Worm (Caenorhabditis elegans) whole organism, L2 larva: ENCODE data around the gene B0416.3.

Experiments
- C34F6.9 ChIP-seq: fragments of 150-350 bp; optimal IDR thresholded peaks from 2 replicates; lab custom pipeline; 2014; ENCODE audit warnings: missing biosample characterization, missing genetic modification characterization
- R02D3.7 ChIP-seq: fragments of 150-350 bp; optimal IDR thresholded peaks from 2 replicates; lab custom pipeline; 2014; ENCODE audit warnings: missing biosample characterization, missing genetic modification characterization
- ZK546.5 ChIP-seq: sonication (generic microtip); optimal IDR thresholded peaks from 2 replicates; lab custom pipeline; 2017; ENCODE audit warnings: missing biosample characterization, missing genetic modification characterization
- alr-1 ChIP-seq: fragments of 150-350 bp; optimal IDR thresholded peaks from 2 replicates; lab custom pipeline; 2014; ENCODE audit warnings: missing biosample characterization, missing genetic modification characterization
- aly-2 ChIP-seq: fragments of 150-350 bp; optimal IDR thresholded peaks from 2 replicates; lab custom pipeline; 2014; ENCODE audit warnings: missing biosample characterization, missing genetic modification characterization
- ama-1 ChIP-seq: fragments of 150-350 bp; optimal IDR thresholded peaks from 2 replicates; lab custom pipeline; 2018; ENCODE audit warnings: inconsistent platforms
- blmp-1 ChIP-seq: sonication (generic microtip); optimal IDR thresholded peaks from 2 replicates; lab custom pipeline; 2017; ENCODE audit warnings: missing genetic modification characterization, mild to moderate bottlenecking, missing compliant biosample characterization, antibody characterized with exemption, moderate library complexity; ENCODE audit not compliant: insufficient read depth
- ceh-16 ChIP-seq: fragments of 150-350 bp; optimal IDR thresholded peaks from 2 replicates; lab custom pipeline; 2014; ENCODE audit warnings: missing biosample characterization, missing genetic modification characterization
- ceh-82 ChIP-seq: fragments of 150-350 bp; optimal IDR thresholded peaks from 2 replicates; lab custom pipeline; 2014; ENCODE audit warnings: missing biosample characterization, missing genetic modification characterization
- crh-2 ChIP-seq: sonication (generic microtip); optimal IDR thresholded peaks from 2 replicates; lab custom pipeline; 2017; ENCODE audit warnings: missing biosample characterization, missing genetic modification characterization
- dmd-4 ChIP-seq: sonication (generic microtip); optimal IDR thresholded peaks from 2 replicates; lab custom pipeline; 2017; ENCODE audit warnings: missing biosample characterization, missing genetic modification characterization
- egl-27 ChIP-seq: sonication (generic microtip); optimal IDR thresholded peaks from 3 replicates; lab custom pipeline; 2017; ENCODE audit warnings: missing biosample characterization, missing genetic modification reagents, missing genetic modification characterization
- elt-1 ChIP-seq: fragments of 150-350 bp; optimal IDR thresholded peaks from 2 replicates; lab custom pipeline; 2014; ENCODE audit warnings: missing biosample characterization, missing genetic modification characterization
- elt-3 ChIP-seq: sonication (generic microtip); optimal IDR thresholded peaks from 2 replicates; lab custom pipeline; 2017; ENCODE audit warnings: missing biosample characterization, missing genetic modification characterization
- gmeb-1 ChIP-seq: fragments of 150-350 bp; optimal IDR thresholded peaks from 2 replicates; lab custom pipeline; 2014; ENCODE audit warnings: missing biosample characterization, missing genetic modification characterization
- lin-11 ChIP-seq: fragments of 150-350 bp; sonication (generic microtip); optimal IDR thresholded peaks from 2 replicates; lab custom pipeline; 2014; ENCODE audit warnings: missing biosample characterization, missing genetic modification characterization, inconsistent platforms, mixed read lengths
- lin-13 ChIP-seq: fragments of 150-350 bp; optimal IDR thresholded peaks from 2 replicates; lab custom pipeline; 2014; ENCODE audit warnings: missing biosample characterization, missing genetic modification reagents, missing genetic modification characterization
- mbf-1 ChIP-seq: sonication (generic microtip); optimal IDR thresholded peaks from 2 replicates; lab custom pipeline; 2017; ENCODE audit warnings: missing biosample characterization, missing genetic modification characterization
- mdl-1 ChIP-seq, 2 experiments: fragments of 150-350 bp in 1 of 2; sonication (generic microtip) in 1 of 2; optimal IDR thresholded peaks; 2 replicates each; lab custom pipeline; 2017; ENCODE audit warnings: missing biosample characterization in 2 of 2, missing genetic modification characterization in 2 of 2
- nhr-10 ChIP-seq: sonication (generic microtip); optimal IDR thresholded peaks from 2 replicates; lab custom pipeline; 2017; ENCODE audit warnings: missing biosample characterization, missing genetic modification characterization
- nhr-11 ChIP-seq: fragments of 150-350 bp; optimal IDR thresholded peaks from 2 replicates; lab custom pipeline; 2014; ENCODE audit warnings: missing biosample characterization, missing genetic modification characterization
- nhr-12 ChIP-seq: fragments of 150-350 bp; optimal IDR thresholded peaks from 2 replicates; lab custom pipeline; 2014; ENCODE audit warnings: missing biosample characterization, missing genetic modification characterization
- nhr-21 ChIP-seq: fragments of 150-350 bp; optimal IDR thresholded peaks from 2 replicates; lab custom pipeline; 2014; ENCODE audit warnings: missing biosample characterization, missing genetic modification characterization
- nhr-23 ChIP-seq: fragments of 150-350 bp; optimal IDR thresholded peaks from 2 replicates; lab custom pipeline; 2014; ENCODE audit warnings: missing biosample characterization, missing genetic modification reagents, missing genetic modification characterization
- nhr-237 ChIP-seq: fragments of 150-350 bp; optimal IDR thresholded peaks from 2 replicates; lab custom pipeline; 2014; ENCODE audit warnings: missing biosample characterization, missing genetic modification characterization
- nhr-25 ChIP-seq: fragments of 150-350 bp; sonication (generic microtip); optimal IDR thresholded peaks from 3 replicates; lab custom pipeline; 2014; ENCODE audit warnings: missing biosample characterization, missing genetic modification characterization
- nhr-6 ChIP-seq: fragments of 150-350 bp; optimal IDR thresholded peaks from 2 replicates; lab custom pipeline; 2014; ENCODE audit warnings: missing biosample characterization, missing genetic modification characterization
- nhr-77 ChIP-seq: fragments of 150-350 bp; optimal IDR thresholded peaks from 2 replicates; lab custom pipeline; 2014; ENCODE audit warnings: missing biosample characterization, missing genetic modification characterization
- sem-4 ChIP-seq: fragments of 150-350 bp; optimal IDR thresholded peaks from 2 replicates; lab custom pipeline; 2014; ENCODE audit warnings: missing biosample characterization, missing genetic modification reagents, missing genetic modification characterization
- skn-1 ChIP-seq: sonication (generic microtip); optimal IDR thresholded peaks from 2 replicates; lab custom pipeline; 2017; ENCODE audit warnings: missing biosample characterization, missing genetic modification characterization
- sma-3 ChIP-seq: sonication (generic microtip); optimal IDR thresholded peaks from 2 replicates; lab custom pipeline; 2016; ENCODE audit warnings: missing genetic modification reagents, missing genetic modification characterization, missing compliant biosample characterization
- sma-9 ChIP-seq, 2 experiments: fragments of 150-350 bp in 1 of 2; sonication (generic microtip) in 1 of 2; optimal IDR thresholded peaks; 2 replicates each; lab custom pipeline; 2014 to 2016; ENCODE audit warnings: missing genetic modification characterization in 2 of 2, mild to moderate bottlenecking in 1 of 2, missing biosample characterization in 1 of 2, missing compliant biosample characterization in 1 of 2, missing genetic modification reagents in 1 of 2, moderate library complexity in 1 of 2
- unc-39 ChIP-seq: fragments of 150-350 bp; optimal IDR thresholded peaks from 2 replicates; lab custom pipeline; 2014; ENCODE audit warnings: missing biosample characterization, missing genetic modification characterization
- unc-55 ChIP-seq: fragments of 150-350 bp; sonication (generic microtip); optimal IDR thresholded peaks from 3 replicates; lab custom pipeline; 2014; ENCODE audit warnings: missing biosample characterization, missing genetic modification reagents, missing genetic modification characterization
- unc-62 ChIP-seq: fragments of 150-350 bp; optimal IDR thresholded peaks from 2 replicates; lab custom pipeline; 2014; ENCODE audit warnings: missing biosample characterization, missing genetic modification reagents, missing genetic modification characterization
- ztf-1 ChIP-seq: fragments of 200-800 bp; sonication (Bioruptor generic); conservative IDR thresholded peaks from 2 replicates; pipeline ENCODE4 v1.3.6; 2022; ENCODE audit warnings: missing genetic modification characterization, missing compliant biosample characterization
- ztf-4 ChIP-seq: fragments of 150-350 bp; optimal IDR thresholded peaks from 2 replicates; lab custom pipeline; 2014; ENCODE audit warnings: missing biosample characterization, missing genetic modification characterization

The B0416.3 gene

DNA sequence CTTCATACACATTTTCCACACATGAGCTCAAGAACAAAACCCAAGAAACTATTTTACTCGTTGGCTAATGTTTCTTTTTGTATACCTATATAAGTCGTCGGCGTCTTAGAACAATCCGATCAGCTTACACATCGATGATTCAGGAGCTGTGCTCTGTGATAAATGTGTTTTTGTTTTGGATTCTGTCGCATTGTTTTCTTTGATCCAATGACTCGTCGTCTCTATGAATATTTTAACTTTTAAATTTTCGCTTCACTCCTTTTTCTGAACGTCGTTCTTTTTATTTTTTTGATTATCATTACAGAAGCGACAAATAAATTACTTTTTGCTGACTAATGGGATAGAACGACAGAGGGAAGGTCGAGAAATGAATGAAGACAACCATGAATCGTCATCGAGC, at the start of gene B0416.3:
Gene B0416.3, plus strand, starts transcription at position 301 of the 400 bp plus-strand sequence.
- no peak for TF ChIP-seq unc-62 (GFP tag; lab: Kevin White, UChicago)
- TF ChIP-seq alr-1 (tag; lab: Kevin White, UChicago): no peak
- no peak for TF ChIP-seq sma-9 (GFP tag; optimal IDR thresholded peaks at IDR 0.05; lab: Kevin White, UChicago)
- TF ChIP-seq sma-9 (tag; optimal IDR thresholded peaks at IDR 0.05; lab: Kevin White, UChicago): no peak
- no peak for TF ChIP-seq nhr-23
- no peak for TF ChIP-seq R02D3.7
- no peak for TF ChIP-seq ceh-16
- TF ChIP-seq mbf-1: no peak
- TF ChIP-seq elt-3 (tag; lab: Kevin White, UChicago): no peak
- TF ChIP-seq ztf-4 (tag; lab: Kevin White, UChicago): no peak
- no peak for TF ChIP-seq elt-1 (tag; lab: Kevin White, UChicago)
- TF ChIP-seq nhr-11 (tag; lab: Kevin White, UChicago): no peak
- TF ChIP-seq sem-4 (tag; lab: Kevin White, UChicago): no peak
- no peak for TF ChIP-seq lin-11
- no peak for TF ChIP-seq sma-3 (GFP tag; lab: Kevin White, UChicago)
- no peak for TF ChIP-seq gmeb-1 (tag; lab: Kevin White, UChicago)

DNA sequence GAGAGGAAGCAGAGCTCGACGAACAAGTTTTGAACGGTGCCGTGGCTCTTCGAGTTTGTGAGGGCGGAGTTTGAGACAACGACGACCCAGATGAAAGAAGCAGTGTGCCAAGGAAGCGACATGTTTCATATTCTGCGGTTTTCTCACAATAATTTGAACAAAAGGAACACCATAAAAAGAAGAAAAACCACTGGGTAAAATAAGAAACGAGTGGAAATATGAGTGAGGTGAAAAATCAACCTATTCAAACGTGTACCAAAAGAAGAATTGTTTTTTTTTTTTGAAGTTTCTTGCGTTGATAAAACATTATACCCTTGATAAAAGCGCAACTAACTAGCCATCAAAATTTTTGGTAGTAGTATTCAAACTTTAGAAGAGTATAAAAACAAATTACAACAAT, 49.3 kb upstream of the B0416.3 start, which contains the start of gene lgc-4:
Gene lgc-4, minus strand, starts transcription at position 101 of the 400 bp plus-strand sequence.
- TF ChIP-seq ztf-1 (GFP tag; lab: Robert Waterston, UW): no peak
- no peak for TF ChIP-seq unc-62 (GFP tag; lab: Kevin White, UChicago)

DNA sequence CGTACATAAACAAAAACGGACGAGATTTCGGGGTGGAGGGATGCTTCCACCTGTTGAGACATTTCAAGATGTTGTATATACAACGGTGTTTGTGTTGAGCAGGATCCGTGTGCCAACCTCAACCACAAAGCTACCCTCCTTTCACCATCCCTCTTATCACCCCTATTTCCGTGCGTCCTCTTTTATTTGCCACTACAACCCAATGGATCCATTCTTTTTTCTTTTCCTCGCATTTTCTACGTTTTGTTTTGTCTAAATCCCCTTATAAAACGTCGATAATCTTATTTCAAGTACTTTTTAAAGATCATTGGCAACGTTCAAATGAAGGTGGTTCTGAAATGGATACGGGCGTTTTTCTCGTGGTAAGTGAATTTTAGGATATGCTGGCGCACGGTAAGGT, 48.2 kb upstream of the B0416.3 start, which contains the start of gene gpa-12:
Gene gpa-12, plus strand, starts transcription at position 301 of the 400 bp plus-strand sequence.
- TF ChIP-seq nhr-21: no peak
- TF ChIP-seq nhr-11 (tag; lab: Kevin White, UChicago): no peak
- no peak for TF ChIP-seq ama-1 (lab: Kevin White, UChicago)
- no peak for TF ChIP-seq alr-1 (tag; lab: Kevin White, UChicago)
- no peak for TF ChIP-seq elt-1 (tag; lab: Kevin White, UChicago)
- TF ChIP-seq ztf-1 (GFP tag; lab: Robert Waterston, UW): no peak
- TF ChIP-seq skn-1 (tag; lab: Kevin White, UChicago): no peak
- no peak for TF ChIP-seq elt-3 (tag; lab: Kevin White, UChicago)
- TF ChIP-seq ceh-82 (tag; lab: Kevin White, UChicago): no peak

- TF ChIP-seq egl-27 (no peak), dmd-4 (tag; lab: Kevin White, UChicago) (no peak), alr-1 (tag; lab: Kevin White, UChicago) (no peak), nhr-10 (no peak), blmp-1 (tag; lab: Kevin White, UChicago) (peak; percentile 7), ceh-16 (no peak), aly-2 (tag; lab: Kevin White, UChicago) (no peak), sma-9 (GFP tag; optimal IDR thresholded peaks at IDR 0.05; lab: Kevin White, UChicago) (peak; percentile 57), sma-9 (tag; optimal IDR thresholded peaks at IDR 0.05; lab: Kevin White, UChicago) (no peak), crh-2 (tag; lab: Kevin White, UChicago) (peak; percentile 4), nhr-237 (tag; lab: Kevin White, UChicago) (no peak), C34F6.9 (tag; lab: Kevin White, UChicago) (no peak), mdl-1 (tag; optimal IDR thresholded peaks at IDR 0.05; lab: Kevin White, UChicago) (no peak), sma-3 (GFP tag; lab: Kevin White, UChicago) (peak; percentile 4), nhr-77 (tag; lab: Kevin White, UChicago) (no peak), unc-39 (tag; lab: Kevin White, UChicago) (no peak), gmeb-1 (tag; lab: Kevin White, UChicago) (no peak), unc-55 (no peak), nhr-23 (no peak), lin-13 (GFP tag; lab: Kevin White, UChicago) (no peak), nhr-25 (tag; lab: Kevin White, UChicago) (peak; percentile 74), nhr-12 (tag; lab: Kevin White, UChicago) (no peak), nhr-6 (tag; lab: Kevin White, UChicago) (no peak), elt-1 (tag; lab: Kevin White, UChicago) (no peak), ZK546.5 (no peak), sem-4 (tag; lab: Kevin White, UChicago) (no peak)
Observed at ce11 chrX:9246625-9247024, 44.8 kb upstream of the B0416.3 start.
